Fruit fly (Drosophila melanogaster): Measurements from ENCODE around the gene Rab7.

DNA sequence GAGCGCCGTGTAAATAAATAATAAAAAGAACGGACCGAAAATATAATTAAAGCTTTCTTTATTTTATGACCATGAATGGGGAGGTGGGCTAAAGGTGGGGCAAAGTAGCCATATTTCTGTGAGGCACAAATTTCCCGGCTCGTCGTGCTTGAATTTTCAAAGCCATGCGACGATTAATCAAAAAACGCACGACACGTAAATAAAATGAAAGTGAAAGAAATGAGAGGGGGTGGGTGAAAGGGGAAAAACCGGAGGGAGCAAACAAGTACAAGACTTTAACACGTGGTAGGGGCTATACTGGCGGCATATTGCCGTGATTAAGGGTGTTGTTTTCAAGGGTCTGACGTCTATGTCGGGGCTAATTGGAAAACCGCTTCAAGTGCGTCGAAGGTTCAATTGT lies 8.3 kb downstream of the Rab7 start:
- no peak for TF ChIP-seq Sin3A (optimal IDR thresholded peaks at IDR 0.05)
- TF ChIP-seq psq (optimal IDR thresholded peaks at IDR 0.05) = no peak

Measured in Kc167 (cell line).